Fruit fly (Drosophila melanogaster) S2 (cell line): ENCODE results near the gene Nup98-96.

ENCODE experiments used
- CG8478 ChIP-seq: fragments of >200 bp; optimal IDR thresholded peaks from 2 replicates; lab custom pipeline; 2018
- CTCF ChIP-seq, 2 experiments: fragments of >200 bp; optimal IDR thresholded peaks; 2 replicates each; lab custom pipeline; 2018

- TF ChIP-seq CTCF (optimal IDR thresholded peaks at IDR 0.05; lab: Kevin White, UChicago) (no peak), CG8478 (lab: Kevin White, UChicago) (no peak)
These were observed 10.1 kb upstream of the Nup98-96 start for dm6 chr3R:23791491-23791890.
